Worm (Caenorhabditis elegans) whole organism, L2 larva: ENCODE data around the gene srsx-7.

Experiments used
- C34F6.9 ChIP-seq: fragments of 150-350 bp; optimal IDR thresholded peaks from 2 replicates; lab custom pipeline; 2014; ENCODE audit warnings: missing biosample characterization, missing genetic modification characterization
- ceh-16 ChIP-seq: fragments of 150-350 bp; optimal IDR thresholded peaks from 2 replicates; lab custom pipeline; 2014; ENCODE audit warnings: missing biosample characterization, missing genetic modification characterization
- crh-2 ChIP-seq: sonication (generic microtip); optimal IDR thresholded peaks from 2 replicates; lab custom pipeline; 2017; ENCODE audit warnings: missing biosample characterization, missing genetic modification characterization
- lin-39 ChIP-seq: fragments of 150-350 bp; optimal IDR thresholded peaks from 2 replicates; lab custom pipeline; 2014; ENCODE audit warnings: missing biosample characterization, missing genetic modification reagents, missing genetic modification characterization
- unc-62 ChIP-seq: fragments of 150-350 bp; optimal IDR thresholded peaks from 2 replicates; lab custom pipeline; 2014; ENCODE audit warnings: missing biosample characterization, missing genetic modification reagents, missing genetic modification characterization

ce11 chrV:7925483-7925882 is at the start of gene srsx-7:
- no peak for TF ChIP-seq unc-62 (GFP tag; lab: Kevin White, UChicago)
- TF ChIP-seq lin-39 = no peak
- TF ChIP-seq C34F6.9 (tag; lab: Kevin White, UChicago) = no peak
- no peak for TF ChIP-seq ceh-16 (tag; lab: Kevin White, UChicago)
- no peak for TF ChIP-seq crh-2 (tag; lab: Kevin White, UChicago)
